Fruit fly (Drosophila melanogaster): ENCODE measurements around the gene ND-51.

Gene ND-51

DNA sequence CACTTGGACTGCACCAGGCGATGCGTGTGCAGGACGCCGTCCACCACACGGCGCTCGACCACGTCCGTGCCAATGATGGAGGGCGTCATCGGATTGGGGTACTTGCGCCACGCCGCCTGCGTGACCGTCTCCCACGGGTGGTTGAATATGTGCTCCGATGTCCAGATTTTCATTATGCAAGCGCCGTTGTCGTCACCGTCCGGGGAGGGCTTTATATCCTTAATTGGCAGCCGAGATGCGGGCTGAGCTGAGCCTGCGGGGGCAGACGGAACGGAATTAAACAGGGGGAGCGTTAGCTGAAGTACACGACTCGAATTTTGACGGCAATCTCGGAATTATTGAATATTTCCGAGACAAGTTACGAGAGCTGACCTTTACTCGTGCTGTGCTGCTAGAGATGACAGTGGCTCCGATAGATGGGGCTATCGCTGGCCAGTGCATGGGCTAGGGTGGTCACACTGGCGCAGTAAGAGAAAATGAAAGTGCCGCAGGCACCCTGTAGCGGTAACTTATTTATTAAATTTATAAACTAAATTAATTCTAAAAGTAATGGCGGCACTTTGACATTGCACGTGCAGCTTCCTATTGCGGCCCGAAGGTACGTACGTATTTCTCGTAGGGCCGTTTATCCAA is 14.9 kb downstream of the ND-51 start, which contains the start of gene IPIP (continued):
- peak; percentile 24 for TF ChIP-seq CG31365 (tag; optimal IDR thresholded peaks at IDR 0.05)
- no peak for TF ChIP-seq tx (GFP tag; optimal IDR thresholded peaks at IDR 0.05)
- TF ChIP-seq kay (GFP tag; optimal IDR thresholded peaks at IDR 0.05): no peak
- no peak for TF ChIP-seq CG11398 (GFP tag; optimal IDR thresholded peaks at IDR 0.05)
- peak; percentile 95 for TF ChIP-seq Ets65A (GFP tag)
- no peak for TF ChIP-seq tap (tag; optimal IDR thresholded peaks at IDR 0.05)
- TF ChIP-seq zf30C (GFP tag; optimal IDR thresholded peaks at IDR 0.05): no peak
- TF ChIP-seq stwl (tag; optimal IDR thresholded peaks at IDR 0.05): peak; percentile 79
- TF ChIP-seq CG10267 (tag; optimal IDR thresholded peaks at IDR 0.05): peak; percentile 13
- TF ChIP-seq sna (GFP tag; IDR thresholded peaks at IDR 0.05; ENCODE audit: partially characterized antibody): 0 out of 2 replicates have a peak, but pooled peaks have one; percentile 21
- no peak for TF ChIP-seq wek (GFP tag; optimal IDR thresholded peaks at IDR 0.05)
- peak; percentile 18; the same call in 1 of the 2 replicates for TF ChIP-seq CG14667 (GFP tag; IDR thresholded peaks at IDR 0.05)
- no peak for TF ChIP-seq Hr39 (optimal IDR thresholded peaks at IDR 0.05)
- 0 out of 3 replicates have a peak, but pooled peaks have one; percentile 3 for TF ChIP-seq sr (GFP tag; IDR thresholded peaks at IDR 0.05)
- TF ChIP-seq YL-1 (GFP tag; optimal IDR thresholded peaks at IDR 0.05): peak; percentile 88
- TF ChIP-seq CG34224 (GFP tag; IDR thresholded peaks at IDR 0.05; ENCODE audit: partially characterized antibody): peak; percentile 75
- TF ChIP-seq sob (GFP tag; IDR thresholded peaks at IDR 0.05): 0 out of 2 replicates have a peak, but pooled peaks have one; percentile 36
- no peak for TF ChIP-seq pita (GFP tag; optimal IDR thresholded peaks at IDR 0.05)
- TF ChIP-seq wdn (GFP tag; IDR thresholded peaks at IDR 0.05): no peak
- 0 out of 3 replicates have a peak, but pooled peaks have one; percentile 20 for TF ChIP-seq CG6175 (GFP tag; IDR thresholded peaks at IDR 0.05)
- TF ChIP-seq CG2875 (GFP tag; optimal IDR thresholded peaks at IDR 0.05): no peak
- TF ChIP-seq CG34376 (GFP tag; optimal IDR thresholded peaks at IDR 0.05): peak; percentile 24
- 0 out of 2 replicates have a peak, but pooled peaks have one; percentile 43 for TF ChIP-seq CG1024 (GFP tag; IDR thresholded peaks at IDR 0.05)
- peak; percentile 74; the same call in 3 of the 4 replicates for TF ChIP-seq Dll (GFP tag; IDR thresholded peaks at IDR 0.05; ENCODE audit: partially characterized antibody)
- TF ChIP-seq CG11093 (GFP tag; IDR thresholded peaks at IDR 0.05): no peak
- TF ChIP-seq Vsx1 (GFP tag; optimal IDR thresholded peaks at IDR 0.05): no peak
- TF ChIP-seq al (GFP tag; IDR thresholded peaks at IDR 0.05): 0 out of 2 replicates have a peak, but pooled peaks have one; percentile 8
- no peak for TF ChIP-seq unpg (GFP tag; optimal IDR thresholded peaks at IDR 0.05)
- TF ChIP-seq tup (GFP tag; optimal IDR thresholded peaks at IDR 0.05): no peak
- TF ChIP-seq nom (GFP tag; optimal IDR thresholded peaks at IDR 0.05): peak; percentile 59
- peak; percentile 22; the same call in 1 of the 3 replicates for TF ChIP-seq Mrtf (GFP tag; IDR thresholded peaks at IDR 0.05)
- peak; percentile 74 for TF ChIP-seq HLH4C (GFP tag; IDR thresholded peaks at IDR 0.05; ENCODE audit: partially characterized antibody)
- TF ChIP-seq dati (GFP tag; IDR thresholded peaks at IDR 0.05): peak; percentile 13; the same call in 1 of the 2 replicates
- TF ChIP-seq fru (optimal IDR thresholded peaks at IDR 0.05): no peak
- TF ChIP-seq br (optimal IDR thresholded peaks at IDR 0.05): no peak
- TF ChIP-seq CG6272 (GFP tag; IDR thresholded peaks at IDR 0.05): peak; percentile 63
- TF ChIP-seq B-H2 (GFP tag; optimal IDR thresholded peaks at IDR 0.05): peak; percentile 69
- TF ChIP-seq CkIIα-i1 (GFP tag; IDR thresholded peaks at IDR 0.05): no peak
- TF ChIP-seq CG11456 (GFP tag; IDR thresholded peaks at IDR 0.05): peak; percentile 75
- TF ChIP-seq CG17802 (tag; optimal IDR thresholded peaks at IDR 0.05): peak; percentile 3
- TF ChIP-seq CG2678 (tag; optimal IDR thresholded peaks at IDR 0.05): peak; percentile 12
- peak; percentile 79 for TF ChIP-seq tna (GFP tag; IDR thresholded peaks at IDR 0.05; ENCODE audit: partially characterized antibody)
- TF ChIP-seq CG8765 (GFP tag; IDR thresholded peaks at IDR 0.05): no peak
- TF ChIP-seq CG15269 (tag; optimal IDR thresholded peaks at IDR 0.05): no peak
- peak; percentile 83 for TF ChIP-seq knrl (GFP tag; IDR thresholded peaks at IDR 0.05; ENCODE audit: partially characterized antibody)
- no peak for TF ChIP-seq cato (GFP tag; optimal IDR thresholded peaks at IDR 0.05; ENCODE audit: borderline replicate concordance)
- peak; percentile 93 for TF ChIP-seq MBD-R2 (GFP tag; IDR thresholded peaks at IDR 0.05)
- no peak for TF ChIP-seq CG10565 (GFP tag; optimal IDR thresholded peaks at IDR 0.05)
- TF ChIP-seq gt (GFP tag; IDR thresholded peaks at IDR 0.05): no peak
- TF ChIP-seq E2f1 (GFP tag; IDR thresholded peaks at IDR 0.05): 0 out of 2 replicates have a peak, but pooled peaks have one; percentile 7
